Worm (Caenorhabditis elegans): ENCODE measurements around the gene F54D8.10.

F54D8.10 gene

ce11 chrIII:5107959-5108358 lies 13.4 kb downstream of the F54D8.10 start:
- TF ChIP-seq elt-3 (tag; optimal IDR thresholded peaks at IDR 0.05) (no peak), lin-35 (GFP tag; optimal IDR thresholded peaks at IDR 0.05) (no peak), Y116A8C.19 (tag; optimal IDR thresholded peaks at IDR 0.05; ENCODE audit: borderline replicate concordance) (no peak), mef-2 (tag; optimal IDR thresholded peaks at IDR 0.05) (no peak), isw-1 (GFP tag; IDR thresholded peaks at IDR 0.05) (no peak), unc-62 (GFP tag; optimal IDR thresholded peaks at IDR 0.05) (no peak), C16A3.4 (tag; optimal IDR thresholded peaks at IDR 0.05) (no peak), egl-27 (tag; optimal IDR thresholded peaks at IDR 0.05) (no peak), snu-23 (GFP tag; optimal IDR thresholded peaks at IDR 0.05) (no peak), nhr-76 (tag; optimal IDR thresholded peaks at IDR 0.05) (no peak), unc-30 (tag; optimal IDR thresholded peaks at IDR 0.05) (no peak), nhr-11 (tag; optimal IDR thresholded peaks at IDR 0.05) (no peak), pax-3 (tag; optimal IDR thresholded peaks at IDR 0.05) (no peak)

ce11 chrIII:5108746-5109145 lies 14.1 kb downstream of the F54D8.10 start:
- TF ChIP-seq ztf-11 (tag; optimal IDR thresholded peaks at IDR 0.05) (peak in 1 of 2 experiments; percentile 1), nhr-19 (GFP tag; conservative IDR thresholded peaks at IDR 0.05) (peak; percentile 63), snu-23 (GFP tag; optimal IDR thresholded peaks at IDR 0.05) (peak; percentile 77), nhr-76 (tag; optimal IDR thresholded peaks at IDR 0.05) (no peak), fkh-10 (GFP tag; optimal IDR thresholded peaks at IDR 0.05) (no peak), C16A3.4 (tag; optimal IDR thresholded peaks at IDR 0.05) (peak; percentile 36), lsy-2 (tag; optimal IDR thresholded peaks at IDR 0.05) (peak; percentile 72 to 78), lir-3 (tag; optimal IDR thresholded peaks at IDR 0.05; ENCODE audit: poor library complexity) (peak; percentile 85), efl-3 (GFP tag; optimal IDR thresholded peaks at IDR 0.05) (no peak), lin-15B (tag; optimal IDR thresholded peaks at IDR 0.05) (peak; percentile 46), nhr-71 (tag; optimal IDR thresholded peaks at IDR 0.05) (peak; percentile 86), alr-1 (tag; optimal IDR thresholded peaks at IDR 0.05; ENCODE audit: borderline replicate concordance) (no peak), egl-27 (tag; optimal IDR thresholded peaks at IDR 0.05) (no peak), mep-1 (tag; optimal IDR thresholded peaks at IDR 0.05) (peak; percentile 73), hlh-17 (GFP tag; optimal IDR thresholded peaks at IDR 0.05; ENCODE audit: borderline replicate concordance) (no peak), snpc-4 (tag; optimal IDR thresholded peaks at IDR 0.05) (peak; percentile 43), ceh-82 (tag; optimal IDR thresholded peaks at IDR 0.05) (peak; percentile 29 to 77 (median 46)), rnt-1 (tag; optimal IDR thresholded peaks at IDR 0.05) (peak; percentile 95), unc-62 (GFP tag; optimal IDR thresholded peaks at IDR 0.05) (no peak), efl-1 (optimal IDR thresholded peaks at IDR 0.05) (peak; percentile 76 to 80), efl-1 (GFP tag; optimal IDR thresholded peaks at IDR 0.05 in 1 of 2) (peak; percentile 71 to 94), lin-35 (GFP tag; optimal IDR thresholded peaks at IDR 0.05) (peak; percentile 65 to 66), blmp-1 (tag; optimal IDR thresholded peaks at IDR 0.05) (peak; percentile 3), nhr-77 (tag; optimal IDR thresholded peaks at IDR 0.05) (peak; percentile 25), F16B12.6 (tag; optimal IDR thresholded peaks at IDR 0.05) (peak; percentile 9), zag-1 (tag; optimal IDR thresholded peaks at IDR 0.05) (no peak), sox-4 (tag; optimal IDR thresholded peaks at IDR 0.05) (peak; percentile 36), mab-9 (GFP tag; IDR thresholded peaks at IDR 0.05) (no peak), lin-39 (tag; optimal IDR thresholded peaks at IDR 0.05) (no peak), nhr-20 (tag; optimal IDR thresholded peaks at IDR 0.05) (peak; percentile 74), jun-1 (tag; optimal IDR thresholded peaks at IDR 0.05) (no peak), nhr-237 (tag; optimal IDR thresholded peaks at IDR 0.05) (no peak), ceh-90 (tag; optimal IDR thresholded peaks at IDR 0.05) (peak; percentile 59), tbx-2 (tag; optimal IDR thresholded peaks at IDR 0.05) (peak; percentile 65), nhr-90 (tag; optimal IDR thresholded peaks at IDR 0.05; ENCODE audit: poor library complexity) (peak; percentile 57), dsc-1 (tag; optimal IDR thresholded peaks at IDR 0.05) (no peak), ceh-8 (GFP tag; optimal IDR thresholded peaks at IDR 0.05) (no peak), sptf-1 (tag; optimal IDR thresholded peaks at IDR 0.05) (no peak), ces-1 (GFP tag; optimal IDR thresholded peaks at IDR 0.05) (no peak), nhr-85 (tag) (peak; percentile 54), vab-15 (tag; optimal IDR thresholded peaks at IDR 0.05) (no peak), aha-1 (tag; optimal IDR thresholded peaks at IDR 0.05) (no peak), pag-3 (tag; optimal IDR thresholded peaks at IDR 0.05; ENCODE audit: borderline replicate concordance, insufficient read depth) (no peak), lin-13 (GFP tag; optimal IDR thresholded peaks at IDR 0.05) (peak; percentile 13)
